Fruit fly (Drosophila melanogaster) whole organism, embryonic: ENCODE data around the gene Mdr65.
A peak's percentile ranks its signal among the peaks of the same experiment; 100 is the strongest.

ENCODE experiments used
- BtbVII ChIP-seq: fragments of 200-800 bp; sonication (Bioruptor generic); optimal IDR thresholded peaks from 3 replicates; lab custom pipeline; 2017; ENCODE audit warnings: missing biosample characterization, mild to moderate bottlenecking, missing genetic modification characterization
- CG10565 ChIP-seq: fragments of 200-800 bp; sonication (Bioruptor generic); optimal IDR thresholded peaks from 3 replicates; lab custom pipeline; 2016; ENCODE audit warnings: missing biosample characterization, mild to moderate bottlenecking, missing genetic modification characterization
- CG11085 ChIP-seq: fragments of 200-800 bp; sonication (Bioruptor generic); IDR thresholded peaks from 2 replicates; pipeline ENCODE4 v1.3.6; 2022; ENCODE audit warnings: missing biosample characterization, missing genetic modification characterization
- CG13287 ChIP-seq: fragments of 200-800 bp; sonication (Bioruptor generic); IDR thresholded peaks from 2 replicates; pipeline ENCODE4 v1.3.6; 2022; ENCODE audit warnings: missing biosample characterization, missing genetic modification characterization; ENCODE audit not compliant: partially characterized antibody
- CG14965 ChIP-seq: fragments of 200-800 bp; sonication (Bioruptor generic); optimal IDR thresholded peaks from 2 replicates; lab custom pipeline; 2016; ENCODE audit warnings: missing biosample characterization, missing genetic modification characterization, borderline replicate concordance
- CG1529 ChIP-seq: fragments of 200-800 bp; sonication (Bioruptor generic); optimal IDR thresholded peaks from 3 replicates; lab custom pipeline; 2018; ENCODE audit warnings: missing biosample characterization, missing genetic modification characterization
- CG17328 ChIP-seq: fragments of 200-800 bp; sonication (Bioruptor generic); IDR thresholded peaks from 2 replicates; pipeline ENCODE4 v1.3.6; 2022; ENCODE audit warnings: missing biosample characterization, missing genetic modification characterization
- CG18764 ChIP-seq: fragments of 200-800 bp; sonication (Bioruptor generic); optimal IDR thresholded peaks from 3 replicates; lab custom pipeline; 2016; ENCODE audit warnings: missing biosample characterization, missing genetic modification characterization
- CG2875 ChIP-seq: fragments of 200-800 bp; sonication (Bioruptor generic); optimal IDR thresholded peaks from 2 replicates; lab custom pipeline; 2017; ENCODE audit warnings: missing biosample characterization, mild to moderate bottlenecking, missing genetic modification characterization, missing genetic modification reagents
- CG32772 ChIP-seq: fragments of 200-800 bp; sonication (Bioruptor generic); IDR thresholded peaks from 2 replicates; pipeline ENCODE4 v1.3.6; 2022; ENCODE audit warnings: missing biosample characterization, missing genetic modification characterization
- CG33213 ChIP-seq: fragments of 200-800 bp; sonication (Bioruptor generic); optimal IDR thresholded peaks from 3 replicates; lab custom pipeline; 2016; ENCODE audit warnings: missing biosample characterization, missing genetic modification characterization
- CG42726 ChIP-seq: fragments of 200-800 bp; sonication (Bioruptor generic); IDR thresholded peaks from 2 replicates; pipeline ENCODE4 v1.3.6; 2022; ENCODE audit warnings: missing biosample characterization, missing genetic modification characterization; ENCODE audit not compliant: partially characterized antibody
- CG4820 ChIP-seq: fragments of 200-800 bp; sonication (Bioruptor generic); optimal IDR thresholded peaks from 3 replicates; lab custom pipeline; 2016; ENCODE audit warnings: missing biosample characterization, missing genetic modification characterization
- CG6254 ChIP-seq: fragments of 200-800 bp; sonication (Bioruptor generic); optimal IDR thresholded peaks from 3 replicates; lab custom pipeline; 2017; ENCODE audit warnings: mild to moderate bottlenecking, missing biosample characterization, missing genetic modification reagents, missing genetic modification characterization
- CG6791 ChIP-seq: fragments of 200-800 bp; sonication (Bioruptor generic); IDR thresholded peaks from 3 replicates; pipeline ENCODE4 v1.3.6; 2022; ENCODE audit warnings: missing biosample characterization, missing genetic modification characterization; ENCODE audit not compliant: partially characterized antibody
- CG8388 ChIP-seq: fragments of 200-800 bp; sonication (Bioruptor generic); optimal IDR thresholded peaks from 2 replicates; lab custom pipeline; 2019; ENCODE audit warnings: missing biosample characterization, mild to moderate bottlenecking, missing genetic modification characterization, moderate library complexity
- CG9215 ChIP-seq: fragments of 200-800 bp; sonication (Bioruptor generic); IDR thresholded peaks from 2 replicates; pipeline ENCODE4 v1.3.6; 2022; ENCODE audit warnings: missing biosample characterization, missing genetic modification characterization
- Dek ChIP-seq: fragments of 200-800 bp; sonication (Bioruptor generic); optimal IDR thresholded peaks from 3 replicates; lab custom pipeline; 2019; ENCODE audit warnings: missing biosample characterization, mild to moderate bottlenecking, missing genetic modification characterization, moderate library complexity
- Dfd ChIP-seq, 2 experiments: fragments of >200 bp; optimal IDR thresholded peaks; 2 replicates each; lab custom pipeline; 2017; ENCODE audit warnings: missing biosample characterization in 2 of 2, missing genetic modification characterization in 2 of 2
- Doc3 ChIP-seq: fragments of 200-800 bp; sonication (Bioruptor generic); IDR thresholded peaks from 3 replicates; pipeline ENCODE4 v1.3.6; 2022; ENCODE audit warnings: missing biosample characterization, missing genetic modification characterization; ENCODE audit not compliant: partially characterized antibody
- Hey ChIP-seq: fragments of 200-800 bp; sonication (Bioruptor generic); optimal IDR thresholded peaks from 3 replicates; lab custom pipeline; 2018; ENCODE audit warnings: missing biosample characterization, mild to moderate bottlenecking, missing genetic modification characterization
- Lhr ChIP-seq: fragments of 200-800 bp; sonication (Bioruptor generic); optimal IDR thresholded peaks from 3 replicates; lab custom pipeline; 2017; ENCODE audit warnings: mild to moderate bottlenecking, missing biosample characterization, missing genetic modification reagents, missing genetic modification characterization
- Meics ChIP-seq: fragments of 200-800 bp; sonication (Bioruptor generic); optimal IDR thresholded peaks from 2 replicates; lab custom pipeline; 2017; ENCODE audit warnings: missing biosample characterization, mild to moderate bottlenecking, missing genetic modification characterization
- Ravus ChIP-seq: fragments of 200-800 bp; sonication (Bioruptor generic); IDR thresholded peaks from 2 replicates; pipeline ENCODE4 v1.3.6; 2022; ENCODE audit warnings: missing biosample characterization, missing genetic modification characterization
- Tbp ChIP-seq: fragments of >200 bp; optimal IDR thresholded peaks from 2 replicates; lab custom pipeline; 2018; ENCODE audit warnings: missing biosample characterization, missing genetic modification characterization
- Xbp1 ChIP-seq: fragments of 200-800 bp; sonication (Bioruptor generic); optimal IDR thresholded peaks from 3 replicates; lab custom pipeline; 2016; ENCODE audit warnings: missing biosample characterization, mild to moderate bottlenecking, missing genetic modification characterization
- ash1 ChIP-seq: fragments of 200-800 bp; sonication (Bioruptor generic); optimal IDR thresholded peaks from 2 replicates; lab custom pipeline; 2018; ENCODE audit warnings: missing biosample characterization, mild to moderate bottlenecking, missing genetic modification characterization
- bsh ChIP-seq, 2 experiments: fragments of 200-800 bp; sonication (Bioruptor generic); optimal IDR thresholded peaks; 2 replicates each; lab custom pipeline; 2017 to 2018; ENCODE audit warnings: mild to moderate bottlenecking in 2 of 2, missing biosample characterization in 2 of 2, missing genetic modification characterization in 2 of 2, moderate library complexity in 1 of 2
- crc ChIP-seq: fragments of 200-800 bp; sonication (Bioruptor generic); optimal IDR thresholded peaks from 2 replicates; lab custom pipeline; 2016; ENCODE audit warnings: missing biosample characterization, missing genetic modification characterization
- da ChIP-seq: fragments of 200-800 bp; sonication (Bioruptor generic); optimal IDR thresholded peaks from 2 replicates; lab custom pipeline; 2016; ENCODE audit warnings: missing biosample characterization, missing genetic modification characterization
- en ChIP-seq: fragments of 200-800 bp; sonication (Bioruptor generic); optimal IDR thresholded peaks from 2 replicates; lab custom pipeline; 2016; ENCODE audit warnings: missing biosample characterization, missing genetic modification characterization
- ewg ChIP-seq: fragments of 200-800 bp; sonication (Bioruptor generic); optimal IDR thresholded peaks from 3 replicates; lab custom pipeline; 2017; ENCODE audit warnings: mild to moderate bottlenecking, missing biosample characterization, missing genetic modification reagents, missing genetic modification characterization
- eyg ChIP-seq: fragments of 200-800 bp; sonication (Bioruptor generic); optimal IDR thresholded peaks from 3 replicates; lab custom pipeline; 2016; ENCODE audit warnings: missing biosample characterization, missing genetic modification characterization
- fd64A ChIP-seq: fragments of 200-800 bp; sonication (Bioruptor generic); optimal IDR thresholded peaks from 3 replicates; lab custom pipeline; 2018; ENCODE audit warnings: missing biosample characterization, mild to moderate bottlenecking, missing genetic modification characterization
- hb ChIP-seq: fragments of 200-800 bp; sonication (Bioruptor generic); IDR thresholded peaks from 3 replicates; pipeline ENCODE4 v1.3.6; 2022; ENCODE audit warnings: missing biosample characterization, missing genetic modification characterization; ENCODE audit not compliant: partially characterized antibody
- kni ChIP-seq: fragments of 200-800 bp; sonication (Bioruptor generic); optimal IDR thresholded peaks from 3 replicates; lab custom pipeline; 2017; ENCODE audit warnings: mild to moderate bottlenecking, missing biosample characterization, missing genetic modification reagents, missing genetic modification characterization
- lilli ChIP-seq: fragments of 200-800 bp; sonication (Bioruptor generic); optimal IDR thresholded peaks from 3 replicates; lab custom pipeline; 2016; ENCODE audit warnings: missing biosample characterization, missing genetic modification characterization
- nmo ChIP-seq: fragments of 200-800 bp; sonication (Bioruptor generic); optimal IDR thresholded peaks from 2 replicates; lab custom pipeline; 2018; ENCODE audit warnings: missing biosample characterization, mild to moderate bottlenecking, missing genetic modification characterization, moderate library complexity
- otp ChIP-seq: fragments of 200-800 bp; sonication (Bioruptor generic); IDR thresholded peaks from 3 replicates; pipeline ENCODE4, ENCODE4 v1.3.6; 2022; ENCODE audit warnings: missing biosample characterization, missing genetic modification characterization
- pb ChIP-seq: fragments of 200-800 bp; sonication (Bioruptor generic); optimal IDR thresholded peaks from 3 replicates; lab custom pipeline; 2016; ENCODE audit warnings: missing biosample characterization, missing genetic modification characterization
- row ChIP-seq: fragments of 200-800 bp; sonication (Bioruptor generic); IDR thresholded peaks from 3 replicates; pipeline ENCODE4 v1.3.6; 2022; ENCODE audit warnings: missing biosample characterization, missing genetic modification characterization
- sim ChIP-seq: fragments of 200-800 bp; sonication (Bioruptor generic); IDR thresholded peaks from 2 replicates; pipeline ENCODE4 v1.3.6; 2022; ENCODE audit warnings: missing biosample characterization, missing genetic modification characterization
- sr ChIP-seq: fragments of 200-800 bp; sonication (Bioruptor generic); IDR thresholded peaks from 3 replicates; pipeline ENCODE4 v1.3.6; 2022; ENCODE audit warnings: missing biosample characterization, missing genetic modification characterization
- sug ChIP-seq: fragments of 200-800 bp; optimal IDR thresholded peaks from 2 replicates; lab custom pipeline; 2019; ENCODE audit warnings: missing biosample characterization, mild to moderate bottlenecking, missing genetic modification characterization, moderate library complexity
- tgo ChIP-seq: fragments of 200-800 bp; sonication (Bioruptor generic); IDR thresholded peaks from 3 replicates; pipeline ENCODE4 v1.3.6; 2022; ENCODE audit warnings: missing biosample characterization, missing genetic modification characterization
- toy ChIP-seq: fragments of 200-800 bp; sonication (Bioruptor generic); IDR thresholded peaks from 2 replicates; pipeline ENCODE4 v1.3.6; 2022; ENCODE audit warnings: missing biosample characterization, missing genetic modification characterization
- unc-4 ChIP-seq: fragments of 200-800 bp; sonication (Bioruptor generic); IDR thresholded peaks from 2 replicates; pipeline ENCODE4 v1.3.6; 2022; ENCODE audit warnings: missing biosample characterization, missing genetic modification characterization; ENCODE audit not compliant: partially characterized antibody
- zf30C ChIP-seq: fragments of 200-800 bp; sonication (Bioruptor generic); optimal IDR thresholded peaks from 3 replicates; lab custom pipeline; 2018; ENCODE audit warnings: missing biosample characterization, mild to moderate bottlenecking, missing genetic modification characterization

The Mdr65 gene

dm6 chr3L:6262644-6263404 lies 17.3 kb upstream of the Mdr65 start, which contains the start of gene Ldh (continued):
- peak; percentile 58 for TF ChIP-seq ash1 (GFP tag; lab: Kevin White, UChicago)
- peak; percentile 64 for TF ChIP-seq pb (GFP tag; lab: Kevin White, UChicago)
- peak; percentile 89 for TF ChIP-seq CG32772 (GFP tag; lab: Robert Waterston, UW)
- TF ChIP-seq Xbp1 (GFP tag; lab: Kevin White, UChicago) = peak; percentile 95
- TF ChIP-seq nmo = peak; percentile 98
- no peak for TF ChIP-seq Doc3 (GFP tag; lab: Robert Waterston, UW)
- TF ChIP-seq row (GFP tag; lab: Robert Waterston, UW) = peak; percentile 95
- TF ChIP-seq bsh (GFP tag; optimal IDR thresholded peaks at IDR 0.05; lab: Kevin White, UChicago) = peak; percentile 82 to 97
- peak; percentile 64 for TF ChIP-seq Ravus (GFP tag; lab: Robert Waterston, UW)
- no peak for TF ChIP-seq hb (GFP tag; lab: Robert Waterston, UW)
- peak; percentile 95 for TF ChIP-seq Meics (GFP tag; lab: Kevin White, UChicago)
- TF ChIP-seq tgo (GFP tag; lab: Robert Waterston, UW) = peak; percentile 93
- TF ChIP-seq kni = peak; percentile 76
- peak; percentile 68 for TF ChIP-seq Hey (tag; lab: Kevin White, UChicago)
- no peak for TF ChIP-seq CG13287
- TF ChIP-seq CG18764 (GFP tag; lab: Kevin White, UChicago) = peak; percentile 88
- TF ChIP-seq CG17328 (GFP tag; lab: Robert Waterston, UW) = peak; percentile 94
- TF ChIP-seq unc-4 (GFP tag; lab: Robert Waterston, UW) = no peak
- TF ChIP-seq CG6791 = no peak
- TF ChIP-seq sr = no peak
- no peak for TF ChIP-seq Tbp (GFP tag; lab: Kevin White, UChicago)
- peak; percentile 87 for TF ChIP-seq sim (GFP tag; lab: Robert Waterston, UW)
- peak; percentile 92 for TF ChIP-seq CG4820 (GFP tag; lab: Kevin White, UChicago)
- peak; percentile 83 for TF ChIP-seq otp
- TF ChIP-seq sug (tag; lab: Kevin White, UChicago) = peak; percentile 95
- peak; percentile 75 for TF ChIP-seq CG11085 (GFP tag; lab: Robert Waterston, UW)
- peak; percentile 88 for TF ChIP-seq Lhr (GFP tag; lab: Kevin White, UChicago)
- peak; percentile 92 for TF ChIP-seq CG1529 (GFP tag; lab: Kevin White, UChicago)
- peak; percentile 54 for TF ChIP-seq eyg (GFP tag; lab: Kevin White, UChicago)
- TF ChIP-seq CG8388 = peak; percentile 96
- TF ChIP-seq CG6254 (GFP tag; lab: Kevin White, UChicago) = peak; percentile 92
- peak; percentile 90 for TF ChIP-seq ewg
- TF ChIP-seq Dfd (GFP tag; optimal IDR thresholded peaks at IDR 0.05; lab: Kevin White, UChicago) = no peak
- peak; percentile 91 for TF ChIP-seq CG9215 (GFP tag; lab: Robert Waterston, UW)
- no peak for TF ChIP-seq CG42726 (GFP tag; lab: Robert Waterston, UW)
- TF ChIP-seq CG10565 = peak; percentile 59
- peak; percentile 95 for TF ChIP-seq BtbVII (GFP tag; lab: Kevin White, UChicago)
- peak; percentile 70; the same call in 1 of the 2 replicates for TF ChIP-seq toy (GFP tag; lab: Robert Waterston, UW)
- no peak for TF ChIP-seq en (GFP tag; lab: Kevin White, UChicago)
- TF ChIP-seq lilli (GFP tag; lab: Kevin White, UChicago) = peak; percentile 93
- peak; percentile 95 for TF ChIP-seq Dek
- peak; percentile 43 for TF ChIP-seq da (GFP tag; lab: Kevin White, UChicago)
- peak; percentile 62 for TF ChIP-seq CG33213 (GFP tag; lab: Kevin White, UChicago)
- peak; percentile 95 for TF ChIP-seq CG2875 (GFP tag; lab: Kevin White, UChicago)
- TF ChIP-seq CG14965 = no peak
- peak; percentile 99 for TF ChIP-seq zf30C
- peak; percentile 63 for TF ChIP-seq crc (GFP tag; lab: Kevin White, UChicago)
- peak; percentile 52 for TF ChIP-seq fd64A (GFP tag; lab: Kevin White, UChicago)
